Fruit fly (Drosophila melanogaster) whole organism, pupa: ENCODE data around the gene CG15368.
A peak's percentile ranks its signal among the peaks of the same experiment; 100 is the strongest.

Experiments
- CG10348 ChIP-seq: fragments of 200-800 bp; sonication (Bioruptor generic); IDR thresholded peaks from 2 replicates; pipeline ENCODE4 v1.3.6; 2022; ENCODE audit warnings: missing biosample characterization, missing genetic modification characterization
- CG12605 ChIP-seq: fragments of 200-800 bp; sonication (Bioruptor generic); IDR thresholded peaks from 2 replicates; pipeline ENCODE4 v1.3.6; 2022; ENCODE audit warnings: missing biosample characterization, missing genetic modification characterization
- CG13204 ChIP-seq: fragments of 200-800 bp; sonication (Bioruptor generic); optimal IDR thresholded peaks from 2 replicates; lab custom pipeline; 2018; ENCODE audit warnings: missing biosample characterization, mild to moderate bottlenecking, missing genetic modification characterization, moderate library complexity
- CG32121 ChIP-seq: fragments of 200-800 bp; sonication (Bioruptor generic); IDR thresholded peaks from 2 replicates; pipeline ENCODE4 v1.3.6; 2022; ENCODE audit warnings: missing biosample characterization, missing genetic modification characterization
- CG4496 ChIP-seq: fragments of 200-800 bp; sonication (Bioruptor generic); IDR thresholded peaks from 3 replicates; pipeline ENCODE4 v1.3.6; 2022; ENCODE audit warnings: missing biosample characterization, missing genetic modification characterization
- CG8159 ChIP-seq: fragments of 200-800 bp; sonication (Bioruptor generic); optimal IDR thresholded peaks from 3 replicates; lab custom pipeline; 2018; ENCODE audit warnings: missing biosample characterization, mild to moderate bottlenecking, missing genetic modification characterization, moderate library complexity
- Pif1B ChIP-seq: fragments of 200-800 bp; sonication (Bioruptor generic); optimal IDR thresholded peaks from 3 replicates; lab custom pipeline; 2016; ENCODE audit warnings: missing biosample characterization, missing genetic modification characterization
- gl ChIP-seq: fragments of 200-800 bp; sonication (Bioruptor generic); optimal IDR thresholded peaks from 2 replicates; lab custom pipeline; 2018; ENCODE audit warnings: missing biosample characterization, mild to moderate bottlenecking, missing genetic modification characterization

CG15368 gene

dm6 chrX:9255021-9255420, 39.4 kb downstream of the CG15368 start:
- TF ChIP-seq CG4496 (GFP tag; lab: Robert Waterston, UW) (no peak), Pif1B (GFP tag; lab: Kevin White, UChicago) (no peak), gl (tag; lab: Kevin White, UChicago) (no peak), CG13204 (GFP tag; lab: Kevin White, UChicago) (no peak)
- TF ChIP-seq, all 21 proteins: peak for 0

dm6 chrX:9255964-9256520, 40.5 kb downstream of the CG15368 start, which contains the start of gene ric8a:
Gene ric8a (plus strand): TSS chrX:9256168.
- peak; percentile 24 for TF ChIP-seq CG8159 (tag; lab: Kevin White, UChicago)
- no peak for TF ChIP-seq CG12605
- TF ChIP-seq, all 21 proteins: peak for 1

dm6 chrX:9266082-9266481, 50.5 kb downstream of the CG15368 start:
- 0 out of 2 replicates have a peak, but pooled peaks have one; percentile 24 for TF ChIP-seq CG32121 (GFP tag; lab: Robert Waterston, UW)
- TF ChIP-seq CG10348 = no peak
